Fruit fly (Drosophila melanogaster) whole organism, wandering third instar larva: ENCODE measurements around the gene Ufd4.

Experiments
- Abd-B ChIP-seq: fragments of >200 bp; optimal IDR thresholded peaks from 2 replicates; lab custom pipeline; 2017; ENCODE audit warnings: missing biosample characterization, missing genetic modification characterization
- CG9705 ChIP-seq: fragments of 200-800 bp; sonication (Bioruptor generic); optimal IDR thresholded peaks from 2 replicates; lab custom pipeline; 2018; ENCODE audit warnings: missing biosample characterization, mild to moderate bottlenecking, missing genetic modification characterization
- Dfd ChIP-seq: fragments of >200 bp; optimal IDR thresholded peaks from 2 replicates; lab custom pipeline; 2017; ENCODE audit warnings: missing biosample characterization, missing genetic modification characterization
- Hr78 ChIP-seq: fragments of >200 bp; optimal IDR thresholded peaks from 2 replicates; lab custom pipeline; 2017; ENCODE audit warnings: missing biosample characterization, missing genetic modification characterization
- Myc ChIP-seq: fragments of >200 bp; optimal IDR thresholded peaks from 2 replicates; lab custom pipeline; 2017
- OdsH ChIP-seq: fragments of 200-800 bp; sonication (Bioruptor generic); optimal IDR thresholded peaks from 2 replicates; lab custom pipeline; 2016; ENCODE audit warnings: missing biosample characterization, mild to moderate bottlenecking, missing genetic modification characterization
- brk ChIP-seq: fragments of 200-800 bp; sonication (Bioruptor generic); optimal IDR thresholded peaks from 2 replicates; lab custom pipeline; 2016; ENCODE audit warnings: missing biosample characterization, mild to moderate bottlenecking, missing genetic modification characterization
- dmrt93B ChIP-seq: fragments of 200-800 bp; sonication (Bioruptor generic); optimal IDR thresholded peaks from 2 replicates; lab custom pipeline; 2018; ENCODE audit warnings: missing biosample characterization, mild to moderate bottlenecking, missing genetic modification characterization
- foxo ChIP-seq, 2 experiments: fragments of 200-800 bp; sonication (Bioruptor generic); optimal IDR thresholded peaks; 2 replicates in 1 of 2; 3 replicates in 1 of 2; lab custom pipeline; 2016 to 2017; ENCODE audit warnings: missing biosample characterization in 2 of 2, missing genetic modification characterization in 2 of 2
- h ChIP-seq: fragments of 200-800 bp; sonication (Bioruptor generic); optimal IDR thresholded peaks from 3 replicates; lab custom pipeline; 2016; ENCODE audit warnings: missing biosample characterization, mild to moderate bottlenecking, missing genetic modification characterization
- psq ChIP-seq: fragments of 200-800 bp; sonication (Bioruptor generic); optimal IDR thresholded peaks from 3 replicates; lab custom pipeline; 2017; ENCODE audit warnings: missing biosample characterization, mild to moderate bottlenecking, missing genetic modification characterization, moderate library complexity
- rgr ChIP-seq: fragments of 200-800 bp; sonication (Bioruptor generic); optimal IDR thresholded peaks from 3 replicates; lab custom pipeline; 2016; ENCODE audit warnings: missing biosample characterization, mild to moderate bottlenecking, missing genetic modification characterization

- no peak for TF ChIP-seq brk (GFP tag; lab: Kevin White, UChicago)
- TF ChIP-seq psq (GFP tag; lab: Kevin White, UChicago) = no peak
- no peak for TF ChIP-seq Myc (lab: Kevin White, UChicago)
- no peak for TF ChIP-seq dmrt93B (GFP tag; lab: Kevin White, UChicago)
- TF ChIP-seq Abd-B (GFP tag; lab: Kevin White, UChicago) = no peak
- no peak for TF ChIP-seq foxo (GFP tag; optimal IDR thresholded peaks at IDR 0.05; lab: Kevin White, UChicago)
- no peak for TF ChIP-seq OdsH (GFP tag; lab: Kevin White, UChicago)
- no peak for TF ChIP-seq Hr78 (GFP tag; lab: Kevin White, UChicago)
- no peak for TF ChIP-seq CG9705 (GFP tag; lab: Kevin White, UChicago)
- no peak for TF ChIP-seq rgr (GFP tag; lab: Kevin White, UChicago)
- no peak for TF ChIP-seq h (GFP tag; lab: Kevin White, UChicago)
- TF ChIP-seq Dfd (GFP tag; lab: Kevin White, UChicago) = no peak
These were observed 39.1 kb upstream of the Ufd4 start, which contains the start of the genes Schip1 and Cox10 for dm6 chr2L:10331066-10331847.
